Fruit fly (Drosophila melanogaster): ENCODE results near the gene CG43295.

Gene CG43295

DNA sequence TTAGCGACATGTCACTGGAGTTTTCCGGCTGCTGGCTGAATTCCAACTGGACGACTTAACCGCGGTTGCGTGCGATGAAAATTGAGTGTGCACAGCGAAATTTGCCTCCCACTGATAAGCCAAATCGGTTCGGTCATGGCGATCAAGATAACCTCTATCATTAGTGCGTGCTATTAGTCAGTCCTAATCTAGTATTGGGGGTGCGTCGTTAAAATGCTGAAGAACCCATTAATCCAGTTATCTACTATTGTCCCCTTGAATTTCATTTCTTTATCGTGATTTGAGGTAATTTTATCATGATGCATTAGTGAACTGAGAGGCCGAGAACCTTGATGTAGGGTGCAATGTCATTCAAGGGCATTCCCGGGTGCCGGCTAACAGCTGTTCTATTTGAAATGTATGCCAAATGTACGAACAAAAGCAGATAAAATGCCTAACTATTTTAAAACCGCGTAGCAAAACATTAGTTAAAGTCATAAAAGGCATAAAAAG lies 22.9 kb downstream of the CG43295 start, which contains the start of gene Pgm1 (continued):
- peak; percentile 66; the same call in 1 of the 2 replicates for TF ChIP-seq CG11294 (GFP tag; IDR thresholded peaks at IDR 0.05)
- peak; percentile 78 for TF ChIP-seq CG10631 (GFP tag; optimal IDR thresholded peaks at IDR 0.05)
- no peak for TF ChIP-seq CG9139 (GFP tag; optimal IDR thresholded peaks at IDR 0.05)
- TF ChIP-seq Sox14 (GFP tag; optimal IDR thresholded peaks at IDR 0.05), result peak; percentile 96
- peak; percentile 89 for TF ChIP-seq CG8632 (GFP tag; optimal IDR thresholded peaks at IDR 0.05)
- peak; percentile 71 for TF ChIP-seq Blimp-1 (GFP tag; optimal IDR thresholded peaks at IDR 0.05)
- no peak for TF ChIP-seq ss (GFP tag; optimal IDR thresholded peaks at IDR 0.05)
- TF ChIP-seq achi (GFP tag; optimal IDR thresholded peaks at IDR 0.05), result peak; percentile 89
- TF ChIP-seq CG8119 (GFP tag; IDR thresholded peaks at IDR 0.05), result no peak; the same call in 1 of the 3 replicates
- peak; percentile 97 for TF ChIP-seq Eip78C (GFP tag)
- peak; percentile 95 for TF ChIP-seq pdm3 (GFP tag; optimal IDR thresholded peaks at IDR 0.05)
- TF ChIP-seq Eip93F (GFP tag; optimal IDR thresholded peaks at IDR 0.05), result no peak
- TF ChIP-seq CG31627 (GFP tag; optimal IDR thresholded peaks at IDR 0.05), result peak; percentile 96
- peak; percentile 94 for TF ChIP-seq cyc (GFP tag; optimal IDR thresholded peaks at IDR 0.05)
- TF ChIP-seq acj6 (GFP tag; optimal IDR thresholded peaks at IDR 0.05), result peak; percentile 92
- no peak for TF ChIP-seq spab (GFP tag; optimal IDR thresholded peaks at IDR 0.05)
- TF ChIP-seq Gug (GFP tag; IDR thresholded peaks at IDR 0.05), result no peak; the same call in none of the 2 replicates

DNA sequence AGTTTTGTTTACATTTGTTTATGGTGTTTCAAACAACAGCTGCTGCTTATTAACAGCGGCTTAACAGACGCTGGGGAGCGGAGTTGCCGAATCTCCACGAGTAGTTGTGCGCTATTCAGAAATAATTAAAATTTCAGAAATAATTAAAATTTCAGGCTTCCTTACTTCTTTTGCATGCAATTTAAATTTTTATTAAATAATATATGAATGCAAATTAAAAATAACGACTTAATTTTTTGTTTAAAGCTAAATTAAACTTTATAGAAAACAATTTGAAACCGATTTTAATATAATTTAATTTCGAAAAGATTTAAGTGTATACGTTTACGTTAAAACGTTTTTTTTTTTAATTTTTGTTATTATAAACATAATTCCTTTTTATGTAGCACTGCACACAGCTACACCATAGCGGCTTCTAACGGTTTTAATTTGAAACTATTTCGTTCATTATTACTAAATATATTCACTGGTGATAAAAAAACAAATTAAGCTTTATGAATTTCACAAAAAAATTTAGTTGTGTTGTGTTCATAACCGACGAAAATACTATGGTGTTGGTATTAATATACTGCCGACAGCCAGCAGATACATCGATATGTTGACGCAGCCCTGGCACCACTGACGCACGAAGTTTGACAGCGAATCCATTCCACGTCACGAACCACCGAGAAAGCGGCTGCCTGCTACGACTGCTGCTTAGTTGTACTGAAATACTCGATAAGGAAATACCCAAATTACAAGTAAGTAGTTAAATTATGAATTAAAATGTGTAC lies 23.5 kb downstream of the CG43295 start, which contains the start of gene SsRbeta:
SsRbeta (plus strand) TSS at position 645 of the 773 bp plus-strand sequence.
- no peak for TF ChIP-seq cyc (GFP tag; optimal IDR thresholded peaks at IDR 0.05)
- no peak for TF ChIP-seq Ets21C (GFP tag; optimal IDR thresholded peaks at IDR 0.05)
- no peak for TF ChIP-seq Lpt (GFP tag; optimal IDR thresholded peaks at IDR 0.05)
- TF ChIP-seq CG15336 (GFP tag; IDR thresholded peaks at IDR 0.05), result peak; percentile 41
- no peak for TF ChIP-seq Hr39 (GFP tag; optimal IDR thresholded peaks at IDR 0.05)
- no peak for TF ChIP-seq Sox15 (GFP tag; optimal IDR thresholded peaks at IDR 0.05)
- TF ChIP-seq CG8632 (GFP tag; optimal IDR thresholded peaks at IDR 0.05), result no peak
- no peak for TF ChIP-seq CG6792 (GFP tag; optimal IDR thresholded peaks at IDR 0.05)
- peak; percentile 18 for TF ChIP-seq CG10631 (GFP tag; optimal IDR thresholded peaks at IDR 0.05)
- TF ChIP-seq Met (GFP tag; optimal IDR thresholded peaks at IDR 0.05), result peak; percentile 26
- no peak for TF ChIP-seq pdm3 (GFP tag; optimal IDR thresholded peaks at IDR 0.05)
- no peak for TF ChIP-seq CG9139 (GFP tag; optimal IDR thresholded peaks at IDR 0.05)
- TF ChIP-seq fkh (GFP tag; optimal IDR thresholded peaks at IDR 0.05), result peak; percentile 51
- TF ChIP-seq achi (GFP tag; optimal IDR thresholded peaks at IDR 0.05), result peak; percentile 100
- TF ChIP-seq Eip93F (GFP tag; optimal IDR thresholded peaks at IDR 0.05), result peak; percentile 78
- peak; percentile 19 for TF ChIP-seq CG8119 (GFP tag; IDR thresholded peaks at IDR 0.05)
- TF ChIP-seq fd85E (GFP tag; optimal IDR thresholded peaks at IDR 0.05), result no peak
- peak; percentile 38 for TF ChIP-seq acj6 (GFP tag; optimal IDR thresholded peaks at IDR 0.05)
- TF ChIP-seq Eip78C (GFP tag), result peak; percentile 75
- TF ChIP-seq esn (GFP tag; optimal IDR thresholded peaks at IDR 0.05), result peak; percentile 19
- no peak for TF ChIP-seq Hr38 (GFP tag; optimal IDR thresholded peaks at IDR 0.05)
- no peak for TF ChIP-seq lz (GFP tag; optimal IDR thresholded peaks at IDR 0.05)
- TF ChIP-seq net (GFP tag; optimal IDR thresholded peaks at IDR 0.05), result no peak
- TF ChIP-seq CG31627 (GFP tag; optimal IDR thresholded peaks at IDR 0.05), result no peak
- TF ChIP-seq CG3032 (tag; optimal IDR thresholded peaks at IDR 0.05), result peak; percentile 13
- TF ChIP-seq CG6163 (GFP tag; IDR thresholded peaks at IDR 0.05), result peak; percentile 20
- TF ChIP-seq Gug (GFP tag; IDR thresholded peaks at IDR 0.05), result peak; percentile 33
- TF ChIP-seq Sox14 (GFP tag; optimal IDR thresholded peaks at IDR 0.05), result no peak
- peak; percentile 63 for TF ChIP-seq eg (GFP tag; IDR thresholded peaks at IDR 0.05)
- TF ChIP-seq OdsH (GFP tag; optimal IDR thresholded peaks at IDR 0.05), result peak; percentile 43

DNA sequence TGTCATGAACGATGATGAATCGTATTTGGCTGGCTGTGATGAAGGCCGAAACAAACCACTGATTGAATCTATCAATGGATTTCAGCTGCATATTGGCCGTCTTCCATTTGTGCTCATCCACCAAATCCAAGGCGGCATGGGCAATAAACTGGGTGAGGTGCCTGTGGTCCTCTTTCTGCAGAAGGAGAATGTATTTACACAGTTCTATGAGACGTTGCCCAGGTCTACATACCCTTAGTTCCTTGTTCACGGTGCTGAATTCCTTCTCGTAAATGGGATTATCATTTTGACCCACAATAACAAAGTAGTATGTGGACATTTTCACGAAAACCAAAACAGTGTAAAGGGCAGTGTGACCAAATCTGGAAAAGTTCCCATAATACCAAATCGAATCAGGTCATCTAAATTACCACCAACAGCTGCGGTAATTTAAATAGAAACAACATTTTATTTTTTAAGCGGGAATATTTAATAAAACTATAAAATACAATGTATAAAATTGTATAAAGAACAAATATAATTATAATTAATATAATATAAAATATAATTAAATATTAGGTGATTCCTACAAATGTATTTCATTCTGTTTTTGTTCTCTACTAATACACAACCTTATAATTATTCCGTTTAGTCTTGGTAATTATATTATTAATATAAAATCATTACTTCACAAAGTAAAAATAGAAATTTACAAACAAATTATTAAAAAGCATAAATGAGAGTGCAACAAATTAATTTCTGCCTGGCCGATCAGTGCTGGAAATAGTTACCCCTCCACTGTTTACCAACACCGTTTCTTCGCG lies 25.8 kb downstream of the CG43295 start, which contains the start of the genes Trs20 and elg1:
Trs20 (minus strand) TSS at position 369 of the 803 bp plus-strand sequence.
elg1 (plus strand) TSS at position 765 of the 803 bp plus-strand sequence.
- no peak for TF ChIP-seq CG32006 (GFP tag; optimal IDR thresholded peaks at IDR 0.05)
- peak; percentile 37 for TF ChIP-seq CG8319 (GFP tag; optimal IDR thresholded peaks at IDR 0.05)
- no peak for TF ChIP-seq eg (GFP tag; IDR thresholded peaks at IDR 0.05)
- no peak for TF ChIP-seq Lpt (GFP tag; optimal IDR thresholded peaks at IDR 0.05)
- peak; percentile 30 for TF ChIP-seq Sox14 (GFP tag; optimal IDR thresholded peaks at IDR 0.05)
- TF ChIP-seq Met (GFP tag; optimal IDR thresholded peaks at IDR 0.05), result no peak
- peak; percentile 38 for TF ChIP-seq lz (GFP tag; optimal IDR thresholded peaks at IDR 0.05)
- peak; percentile 47 for TF ChIP-seq Ets96B (tag; optimal IDR thresholded peaks at IDR 0.05)
- no peak for TF ChIP-seq CG6163 (GFP tag; IDR thresholded peaks at IDR 0.05)
- peak; percentile 34 for TF ChIP-seq CG8632 (GFP tag; optimal IDR thresholded peaks at IDR 0.05)
- TF ChIP-seq dac (GFP tag; optimal IDR thresholded peaks at IDR 0.05), result no peak
- no peak for TF ChIP-seq net (GFP tag; optimal IDR thresholded peaks at IDR 0.05)
- peak; percentile 19 for TF ChIP-seq topi (GFP tag; optimal IDR thresholded peaks at IDR 0.05)
- no peak for TF ChIP-seq achi (GFP tag; optimal IDR thresholded peaks at IDR 0.05)
- TF ChIP-seq CG6854 (GFP tag; optimal IDR thresholded peaks at IDR 0.05), result peak; percentile 31
- TF ChIP-seq CG4318 (GFP tag; optimal IDR thresholded peaks at IDR 0.05), result no peak
- TF ChIP-seq OdsH (GFP tag; optimal IDR thresholded peaks at IDR 0.05), result peak; percentile 61
- no peak for TF ChIP-seq fd85E (GFP tag; optimal IDR thresholded peaks at IDR 0.05)
- TF ChIP-seq CG31627 (GFP tag; optimal IDR thresholded peaks at IDR 0.05), result peak; percentile 13
- TF ChIP-seq esn (GFP tag; optimal IDR thresholded peaks at IDR 0.05), result peak; percentile 58
- peak; percentile 18 for TF ChIP-seq CG10631 (GFP tag; optimal IDR thresholded peaks at IDR 0.05)

Data from whole organism, prepupa.